Fruit fly (Drosophila melanogaster) Kc167 (cell line): ENCODE measurements around the gene CG11891.

Experiments used
- insv ChIP-seq: fragments of >200 bp; optimal IDR thresholded peaks from 3 replicates; lab custom pipeline; 2018; ENCODE audit warnings: missing external identifiers
- ttk ChIP-seq: sonication (Bioruptor generic); optimal IDR thresholded peaks from 2 replicates; lab custom pipeline; 2017; ENCODE audit warnings: missing external identifiers

DNA sequence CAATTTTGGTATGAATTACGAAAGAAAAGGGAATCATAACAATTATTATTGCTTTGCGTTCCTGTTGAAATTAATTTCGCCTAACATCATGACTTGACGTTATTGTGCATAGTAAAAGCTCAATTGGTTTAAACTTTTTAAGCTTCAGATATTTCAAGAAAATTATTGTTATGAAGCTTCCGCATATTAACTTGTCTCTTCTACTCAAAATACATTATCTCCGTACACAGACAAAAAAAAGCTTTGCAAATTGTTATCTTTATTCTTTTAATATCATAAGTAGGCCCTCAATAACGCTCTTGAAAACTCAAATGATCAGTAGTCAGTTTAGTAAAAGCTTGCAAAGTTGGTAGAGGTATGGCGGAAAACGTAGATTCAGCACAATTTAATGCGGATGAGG lies 17.1 kb downstream of the CG11891 start, which contains the start of gene CG13658:
- TF ChIP-seq ttk (lab: Kevin White, UChicago) = no peak
- TF ChIP-seq insv (lab: Kevin White, UChicago) = no peak
